Fruit fly (Drosophila melanogaster): ENCODE measurements around the gene PolrMT.
A peak's percentile ranks its signal among the peaks of the same experiment; 100 is the strongest.

The PolrMT gene

DNA sequence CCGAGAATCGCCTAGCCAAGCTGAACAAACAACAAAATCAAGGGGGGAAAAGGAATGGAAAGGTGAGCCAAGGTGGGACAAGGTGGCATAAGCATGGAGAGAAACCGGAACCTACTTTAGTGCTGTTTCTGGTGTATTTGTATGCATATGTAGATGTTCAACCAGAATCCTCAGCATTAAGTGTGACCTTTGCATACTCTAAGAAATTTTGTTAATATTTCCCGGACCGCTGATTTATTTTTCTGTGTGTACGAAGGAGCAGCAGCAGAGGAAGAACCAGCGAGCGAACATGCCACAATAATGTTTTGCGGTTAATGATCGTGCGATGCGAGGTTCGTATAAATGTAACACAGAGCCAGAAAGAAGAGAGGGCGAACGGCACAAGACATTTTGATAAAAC lies 43.1 kb downstream of the PolrMT start (continued):
- TF ChIP-seq bbx (GFP tag; IDR thresholded peaks at IDR 0.05; ENCODE audit: partially characterized antibody) (no peak), tup (GFP tag; optimal IDR thresholded peaks at IDR 0.05) (no peak), crp (GFP tag; optimal IDR thresholded peaks at IDR 0.05) (no peak), Hr3 (GFP tag; optimal IDR thresholded peaks at IDR 0.05) (no peak), CG1529 (GFP tag; optimal IDR thresholded peaks at IDR 0.05) (no peak), Ada2b (GFP tag; IDR thresholded peaks at IDR 0.05) (0 out of 2 replicates have a peak, but pooled peaks have one; percentile 13), NK7.1 (GFP tag; optimal IDR thresholded peaks at IDR 0.05) (no peak), CG13287 (GFP tag; IDR thresholded peaks at IDR 0.05; ENCODE audit: partially characterized antibody) (no peak), CG10366 (GFP tag; IDR thresholded peaks at IDR 0.05) (peak; percentile 37), crc (GFP tag; optimal IDR thresholded peaks at IDR 0.05) (no peak), schlank (tag; optimal IDR thresholded peaks at IDR 0.05) (no peak), CG2202 (tag; optimal IDR thresholded peaks at IDR 0.05) (no peak), dan (GFP tag; IDR thresholded peaks at IDR 0.05) (no peak), CG9876 (GFP tag; optimal IDR thresholded peaks at IDR 0.05) (no peak), Trl (optimal IDR thresholded peaks at IDR 0.05) (no peak), Trl (GFP tag; optimal IDR thresholded peaks at IDR 0.05) (no peak), Stat92E (GFP tag; optimal IDR thresholded peaks at IDR 0.05) (no peak), gem (tag; optimal IDR thresholded peaks at IDR 0.05) (peak; percentile 41), sqz (GFP tag; optimal IDR thresholded peaks at IDR 0.05) (no peak), CG15696 (tag; optimal IDR thresholded peaks at IDR 0.05) (peak; percentile 1), CG8089 (GFP tag; optimal IDR thresholded peaks at IDR 0.05) (no peak), CG4854 (GFP tag; optimal IDR thresholded peaks at IDR 0.05) (no peak), prd (optimal IDR thresholded peaks at IDR 0.05) (no peak), prd (GFP tag; IDR thresholded peaks at IDR 0.05) (peak; percentile 42; the same call in 2 of the 3 replicates), NFAT (GFP tag; IDR thresholded peaks at IDR 0.05) (no peak), CG12391 (tag; optimal IDR thresholded peaks at IDR 0.05) (no peak), Fer3 (tag; optimal IDR thresholded peaks at IDR 0.05) (no peak), Gsc (GFP tag; IDR thresholded peaks at IDR 0.05) (no peak), zfh1 (GFP tag; IDR thresholded peaks at IDR 0.05) (0 out of 3 replicates have a peak, but pooled peaks have one; percentile 49), CG15601 (tag; optimal IDR thresholded peaks at IDR 0.05) (no peak), CG34224 (GFP tag; IDR thresholded peaks at IDR 0.05; ENCODE audit: partially characterized antibody) (no peak), zf30C (GFP tag; optimal IDR thresholded peaks at IDR 0.05) (peak; percentile 20), CG30020 (tag; optimal IDR thresholded peaks at IDR 0.05) (no peak), btn (GFP tag; optimal IDR thresholded peaks at IDR 0.05) (no peak), Drgx (GFP tag; IDR thresholded peaks at IDR 0.05) (peak; percentile 62), CG30431 (GFP tag; optimal IDR thresholded peaks at IDR 0.05) (no peak), Doc2 (GFP tag; IDR thresholded peaks at IDR 0.05) (no peak), insv (GFP tag; optimal IDR thresholded peaks at IDR 0.05) (no peak), chn (GFP tag; optimal IDR thresholded peaks at IDR 0.05) (no peak), CG17612 (GFP tag; IDR thresholded peaks at IDR 0.05) (no peak), Scr (GFP tag; IDR thresholded peaks at IDR 0.05; ENCODE audit: partially characterized antibody) (no peak), CG6854 (GFP tag; optimal IDR thresholded peaks at IDR 0.05) (no peak), sob (GFP tag; IDR thresholded peaks at IDR 0.05) (0 out of 2 replicates have a peak, but pooled peaks have one; percentile 24), CG1603 (tag; optimal IDR thresholded peaks at IDR 0.05) (peak; percentile 64), sug (tag; optimal IDR thresholded peaks at IDR 0.05) (no peak), chinmo (GFP tag; IDR thresholded peaks at IDR 0.05; ENCODE audit: partially characterized antibody) (no peak), org-1 (GFP tag; optimal IDR thresholded peaks at IDR 0.05) (no peak), fd96Cb (tag; optimal IDR thresholded peaks at IDR 0.05) (no peak), CG6254 (GFP tag; optimal IDR thresholded peaks at IDR 0.05) (no peak), bcd (GFP tag; optimal IDR thresholded peaks at IDR 0.05) (no peak), CG10654 (GFP tag; optimal IDR thresholded peaks at IDR 0.05) (no peak)
